Worm (Caenorhabditis elegans): ENCODE measurements around the gene H25K10.1.
A peak's percentile ranks its signal among the peaks of the same experiment; 100 is the strongest.

The H25K10.1 gene

DNA sequence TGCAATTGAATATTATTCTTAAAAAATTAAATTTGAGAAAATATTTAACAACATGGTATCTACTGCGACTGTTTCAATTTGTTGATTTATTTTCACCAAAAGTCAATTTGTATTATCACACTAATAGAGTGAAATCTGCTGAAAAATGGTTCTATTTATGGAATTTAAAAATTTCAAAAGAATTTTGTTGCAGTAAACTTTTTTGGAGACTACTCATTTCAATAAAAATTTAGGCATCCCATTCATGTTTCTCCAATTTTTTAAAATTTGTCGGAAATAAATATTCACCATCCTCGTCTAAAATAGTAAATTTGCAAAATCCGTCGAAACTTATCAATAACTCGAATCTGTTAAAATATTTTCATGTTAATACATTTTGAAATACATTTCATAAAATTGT, 16.2 kb upstream of the H25K10.1 start:
- TF ChIP-seq pha-4 (tag; optimal IDR thresholded peaks at IDR 0.05) (no peak), elt-1 (tag; optimal IDR thresholded peaks at IDR 0.05; ENCODE audit: borderline replicate concordance, insufficient read depth) (no peak), nhr-12 (tag; optimal IDR thresholded peaks at IDR 0.05) (no peak)

ce11 chrIV:16191597-16191996, 10.6 kb upstream of the H25K10.1 start:
- TF ChIP-seq nhr-76 (tag; optimal IDR thresholded peaks at IDR 0.05) (no peak), M03D4.4 (tag; optimal IDR thresholded peaks at IDR 0.05) (no peak)

ce11 chrIV:16192754-16193153, 9.4 kb upstream of the H25K10.1 start:
- TF ChIP-seq sem-2 (GFP tag; optimal IDR thresholded peaks at IDR 0.05) (no peak), unc-62 (GFP tag; optimal IDR thresholded peaks at IDR 0.05) (no peak)

ce11 chrIV:16196717-16197116, 5.5 kb upstream of the H25K10.1 start, which contains the start of gene Y7A9A.1:
Y7A9A.1 (plus strand) TSS chrIV:16197017.
- no peak for TF ChIP-seq snpc-4 (tag; optimal IDR thresholded peaks at IDR 0.05)
- no peak for TF ChIP-seq ceh-39 (tag; optimal IDR thresholded peaks at IDR 0.05)
- no peak for TF ChIP-seq tbx-8 (GFP tag; optimal IDR thresholded peaks at IDR 0.05)
- TF ChIP-seq nhr-2 (tag; optimal IDR thresholded peaks at IDR 0.05): no peak
- no peak for TF ChIP-seq hlh-1 (tag; optimal IDR thresholded peaks at IDR 0.05)
- TF ChIP-seq sem-2 (GFP tag; optimal IDR thresholded peaks at IDR 0.05): no peak
- no peak for TF ChIP-seq M03D4.4 (tag; optimal IDR thresholded peaks at IDR 0.05)
- TF ChIP-seq unc-39 (tag; optimal IDR thresholded peaks at IDR 0.05): no peak
- TF ChIP-seq unc-120 (tag; optimal IDR thresholded peaks at IDR 0.05; ENCODE audit: poor library complexity, severe bottlenecking): no peak
- no peak for TF ChIP-seq elt-1 (tag; optimal IDR thresholded peaks at IDR 0.05; ENCODE audit: borderline replicate concordance, insufficient read depth)
- no peak for TF ChIP-seq flh-1 (GFP tag; optimal IDR thresholded peaks at IDR 0.05)
- no peak for TF ChIP-seq blmp-1 (tag; optimal IDR thresholded peaks at IDR 0.05)

DNA sequence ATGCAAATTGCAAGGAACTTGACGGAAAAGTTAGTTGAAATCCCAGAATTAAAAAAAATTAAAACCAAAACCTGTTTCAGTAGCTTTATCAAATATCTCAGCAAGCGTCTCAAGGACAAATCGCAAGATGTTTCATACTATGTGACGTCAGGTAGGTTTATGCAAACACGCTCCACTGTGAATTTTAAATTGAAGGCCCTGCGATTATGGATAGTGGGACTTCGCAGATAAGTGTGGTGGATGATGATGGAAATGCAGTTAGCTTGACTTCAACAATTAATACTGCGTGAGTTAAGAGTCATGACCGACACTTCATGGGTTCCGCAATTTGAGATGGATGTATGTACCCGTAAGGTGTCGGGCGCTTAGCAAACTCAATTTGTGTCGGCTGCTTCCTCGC, 2.3 kb upstream of the H25K10.1 start:
- TF ChIP-seq nhr-28 (tag; optimal IDR thresholded peaks at IDR 0.05) (no peak), ces-1 (GFP tag; optimal IDR thresholded peaks at IDR 0.05) (no peak)

DNA sequence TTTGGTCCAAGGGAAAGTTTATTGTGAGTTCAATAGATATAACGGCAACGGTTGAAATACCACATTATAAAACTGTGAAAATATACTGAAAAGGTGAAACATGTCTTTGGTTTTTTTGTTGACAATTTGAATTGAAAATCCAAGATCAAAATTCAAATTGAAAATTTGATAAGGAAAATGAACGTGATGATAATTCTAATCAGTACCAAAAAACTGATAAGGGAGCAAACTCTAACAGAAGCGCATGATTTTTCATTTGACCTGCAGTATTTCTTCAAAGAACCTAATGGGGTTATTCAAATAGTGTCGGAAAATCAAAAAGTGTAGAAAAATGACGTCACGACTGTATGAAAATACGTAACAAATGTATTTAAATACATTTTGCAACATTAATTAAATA, 1.2 kb downstream of the H25K10.1 start:
- TF ChIP-seq nhr-2 (tag; optimal IDR thresholded peaks at IDR 0.05) (no peak), zip-8 (tag; optimal IDR thresholded peaks at IDR 0.05) (peak; percentile 9)

DNA sequence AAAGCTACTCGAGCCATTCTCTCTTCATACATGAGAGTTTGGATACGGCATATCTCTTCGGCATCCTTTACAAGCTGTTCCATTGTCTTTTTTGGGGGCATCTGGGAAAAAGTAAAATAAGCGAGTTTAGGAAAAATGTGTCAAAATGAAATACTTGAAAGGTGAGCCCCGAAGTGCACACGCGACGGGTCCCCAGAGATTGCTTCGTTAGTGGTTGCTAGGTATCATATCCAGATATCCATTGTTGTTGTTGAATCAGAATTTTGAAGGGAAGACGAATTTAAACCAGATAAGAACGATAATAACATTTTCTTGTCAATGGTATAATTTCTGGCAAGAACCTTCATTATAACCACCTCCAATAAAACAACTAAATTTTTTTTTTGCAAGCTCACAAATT, 8.7 kb downstream of the H25K10.1 start, which contains the start of gene H25K10.2:
Gene H25K10.2, minus strand, starts transcription at position 101 of the 400 bp plus-strand sequence.
- TF ChIP-seq zip-8 (tag; optimal IDR thresholded peaks at IDR 0.05) (no peak), mep-1 (tag; optimal IDR thresholded peaks at IDR 0.05) (no peak), nhr-28 (tag; optimal IDR thresholded peaks at IDR 0.05) (no peak), mls-2 (tag; optimal IDR thresholded peaks at IDR 0.05) (no peak), drap-1 (GFP tag; optimal IDR thresholded peaks at IDR 0.05) (no peak), ham-2 (GFP tag; optimal IDR thresholded peaks at IDR 0.05) (no peak), ces-1 (GFP tag; optimal IDR thresholded peaks at IDR 0.05) (no peak), sem-2 (GFP tag; optimal IDR thresholded peaks at IDR 0.05) (no peak), ceh-39 (tag; optimal IDR thresholded peaks at IDR 0.05) (no peak)

DNA sequence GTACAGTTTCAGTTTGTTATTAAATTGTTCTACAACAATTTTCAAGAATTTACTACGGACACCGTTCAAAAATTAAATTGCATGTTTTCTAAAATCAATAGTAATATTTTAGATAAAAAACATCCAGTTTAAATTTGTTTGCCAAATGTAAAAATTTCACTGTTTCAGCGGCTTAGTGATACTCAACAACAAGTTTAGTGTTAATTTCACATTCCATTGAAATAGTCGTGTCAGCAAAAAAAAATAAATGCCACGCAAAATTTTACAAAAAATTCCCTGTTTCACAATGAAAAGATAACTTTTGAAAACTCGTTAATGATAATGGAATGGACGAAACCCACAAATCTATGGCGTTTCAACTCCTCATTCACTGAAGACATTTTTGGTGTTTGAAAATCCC, 14.0 kb downstream of the H25K10.1 start:
- TF ChIP-seq mep-1 (tag; optimal IDR thresholded peaks at IDR 0.05): no peak
- TF ChIP-seq lsy-2 (tag; optimal IDR thresholded peaks at IDR 0.05): no peak
- TF ChIP-seq blmp-1 (tag; optimal IDR thresholded peaks at IDR 0.05): no peak
- no peak for TF ChIP-seq ztf-11 (tag; optimal IDR thresholded peaks at IDR 0.05)
- TF ChIP-seq sptf-1 (tag; optimal IDR thresholded peaks at IDR 0.05): no peak
- no peak for TF ChIP-seq unc-62 (GFP tag; optimal IDR thresholded peaks at IDR 0.05)
- no peak for TF ChIP-seq elt-1 (tag; optimal IDR thresholded peaks at IDR 0.05; ENCODE audit: borderline replicate concordance, insufficient read depth)
- TF ChIP-seq ces-1 (GFP tag; optimal IDR thresholded peaks at IDR 0.05): no peak
- no peak for TF ChIP-seq ceh-83 (GFP tag; optimal IDR thresholded peaks at IDR 0.05)
- TF ChIP-seq flh-1 (GFP tag; optimal IDR thresholded peaks at IDR 0.05): no peak
- no peak for TF ChIP-seq M03D4.4 (tag; optimal IDR thresholded peaks at IDR 0.05)
- TF ChIP-seq lin-32 (GFP tag; optimal IDR thresholded peaks at IDR 0.05): no peak
- no peak for TF ChIP-seq hlh-1 (tag; optimal IDR thresholded peaks at IDR 0.05)
- no peak for TF ChIP-seq ceh-39 (tag; optimal IDR thresholded peaks at IDR 0.05)
- no peak for TF ChIP-seq unc-39 (tag; optimal IDR thresholded peaks at IDR 0.05)
- TF ChIP-seq elt-3 (tag; optimal IDR thresholded peaks at IDR 0.05): no peak
